Fruit fly (Drosophila melanogaster) whole organism, prepupa: ENCODE results near the gene dpr3.
A peak's percentile ranks its signal among the peaks of the same experiment; 100 is the strongest.

Source experiments
- Blimp-1 ChIP-seq: fragments of 200-800 bp; sonication (Bioruptor generic); optimal IDR thresholded peaks from 3 replicates; lab custom pipeline; 2017; ENCODE audit warnings: missing biosample characterization, missing genetic modification characterization, mild to moderate bottlenecking, moderate library complexity, missing genetic modification reagents
- CG10631 ChIP-seq: fragments of 200-800 bp; sonication (Bioruptor generic); optimal IDR thresholded peaks from 2 replicates; lab custom pipeline; 2016; ENCODE audit warnings: missing biosample characterization, missing genetic modification characterization
- CG10669 ChIP-seq: fragments of 200-800 bp; sonication (Bioruptor generic); optimal IDR thresholded peaks from 3 replicates; lab custom pipeline; 2018; ENCODE audit warnings: missing biosample characterization, mild to moderate bottlenecking, missing genetic modification characterization, moderate library complexity
- CG11294 ChIP-seq: fragments of 200-800 bp; sonication (Bioruptor generic); IDR thresholded peaks from 2 replicates; pipeline ENCODE4 v1.3.6; 2022; ENCODE audit warnings: missing biosample characterization, missing genetic modification characterization
- CG11902 ChIP-seq: fragments of 200-800 bp; sonication (Bioruptor generic); optimal IDR thresholded peaks from 3 replicates; lab custom pipeline; 2016; ENCODE audit warnings: missing biosample characterization, missing genetic modification characterization
- CG15336 ChIP-seq: fragments of 200-800 bp; sonication (Bioruptor generic); IDR thresholded peaks from 2 replicates; pipeline ENCODE4 v1.3.6; 2022; ENCODE audit warnings: missing biosample characterization, missing genetic modification characterization
- CG1621 ChIP-seq: fragments of 200-800 bp; sonication (Bioruptor generic); optimal IDR thresholded peaks from 3 replicates; lab custom pipeline; 2018; ENCODE audit warnings: missing biosample characterization, mild to moderate bottlenecking, missing genetic modification characterization
- CG3032 ChIP-seq: fragments of 200-800 bp; optimal IDR thresholded peaks from 2 replicates; lab custom pipeline; 2019; ENCODE audit warnings: missing biosample characterization, mild to moderate bottlenecking, missing genetic modification characterization, moderate library complexity
- CG31627 ChIP-seq: fragments of 200-800 bp; sonication (Bioruptor generic); optimal IDR thresholded peaks from 3 replicates; lab custom pipeline; 2016; ENCODE audit warnings: missing biosample characterization, missing genetic modification characterization
- CG32006 ChIP-seq: fragments of 200-800 bp; sonication (Bioruptor generic); optimal IDR thresholded peaks from 3 replicates; lab custom pipeline; 2017; ENCODE audit warnings: missing biosample characterization, mild to moderate bottlenecking, missing genetic modification characterization
- CG34406 ChIP-seq: fragments of 200-800 bp; sonication (Bioruptor generic); optimal IDR thresholded peaks from 3 replicates; lab custom pipeline; 2016; ENCODE audit warnings: missing biosample characterization, missing genetic modification characterization
- CG4318 ChIP-seq: fragments of 200-800 bp; sonication (Bioruptor generic); optimal IDR thresholded peaks from 3 replicates; lab custom pipeline; 2017; ENCODE audit warnings: missing biosample characterization, mild to moderate bottlenecking, missing genetic modification characterization
- CG6163 ChIP-seq: fragments of 200-800 bp; sonication (Bioruptor generic); IDR thresholded peaks from 3 replicates; pipeline ENCODE4 v1.3.6; 2022; ENCODE audit warnings: missing biosample characterization, missing genetic modification characterization
- CG6792 ChIP-seq: fragments of 200-800 bp; sonication (Bioruptor generic); optimal IDR thresholded peaks from 3 replicates; lab custom pipeline; 2016; ENCODE audit warnings: missing biosample characterization, missing genetic modification characterization
- CG6854 ChIP-seq: fragments of 200-800 bp; sonication (Bioruptor generic); optimal IDR thresholded peaks from 2 replicates; lab custom pipeline; 2017; ENCODE audit warnings: missing biosample characterization, mild to moderate bottlenecking, missing genetic modification characterization
- CG8119 ChIP-seq: fragments of 200-800 bp; sonication (Bioruptor generic); IDR thresholded peaks from 3 replicates; pipeline ENCODE4 v1.3.6; 2022; ENCODE audit warnings: missing biosample characterization, missing genetic modification characterization
- CG8632 ChIP-seq: fragments of 200-800 bp; sonication (Bioruptor generic); optimal IDR thresholded peaks from 3 replicates; lab custom pipeline; 2016; ENCODE audit warnings: missing biosample characterization, missing genetic modification characterization
- Eip75B ChIP-seq: fragments of 200-800 bp; sonication (Bioruptor generic); optimal IDR thresholded peaks from 3 replicates; lab custom pipeline; 2016; ENCODE audit warnings: missing biosample characterization, missing genetic modification characterization
- Eip78C ChIP-seq: fragments of 200-800 bp; sonication (Bioruptor generic); peaks from one replicate; lab custom pipeline; 2016; ENCODE audit warnings: missing biosample characterization, missing genetic modification characterization
- Eip93F ChIP-seq: fragments of 200-800 bp; sonication (Bioruptor generic); optimal IDR thresholded peaks from 2 replicates; lab custom pipeline; 2016; ENCODE audit warnings: missing biosample characterization, mild to moderate bottlenecking, missing genetic modification characterization
- Ets21C ChIP-seq: fragments of 200-800 bp; sonication (Bioruptor generic); optimal IDR thresholded peaks from 3 replicates; lab custom pipeline; 2016; ENCODE audit warnings: missing biosample characterization, missing genetic modification characterization
- Ets96B ChIP-seq: fragments of 200-800 bp; optimal IDR thresholded peaks from 2 replicates; lab custom pipeline; 2019; ENCODE audit warnings: missing biosample characterization, mild to moderate bottlenecking, missing genetic modification characterization, moderate library complexity
- Gug ChIP-seq: fragments of 200-800 bp; sonication (Bioruptor generic); IDR thresholded peaks from 2 replicates; pipeline ENCODE4 v1.3.6; 2022; ENCODE audit warnings: missing biosample characterization, missing genetic modification characterization
- Hr38 ChIP-seq: sonication (Bioruptor generic); optimal IDR thresholded peaks from 2 replicates; lab custom pipeline; 2016; ENCODE audit warnings: missing biosample characterization, missing genetic modification characterization
- Hr39 ChIP-seq: fragments of 200-800 bp; sonication (Bioruptor generic); optimal IDR thresholded peaks from 2 replicates; lab custom pipeline; 2016; ENCODE audit warnings: missing biosample characterization, missing genetic modification characterization
- Smox ChIP-seq: fragments of 200-800 bp; sonication (Bioruptor generic); optimal IDR thresholded peaks from 3 replicates; lab custom pipeline; 2016; ENCODE audit warnings: missing biosample characterization, missing genetic modification characterization
- Sox102F ChIP-seq: fragments of 200-800 bp; sonication (Bioruptor generic); optimal IDR thresholded peaks from 2 replicates; lab custom pipeline; 2016; ENCODE audit warnings: missing biosample characterization, mild to moderate bottlenecking, missing genetic modification characterization
- Sox14 ChIP-seq: fragments of 200-800 bp; sonication (Bioruptor generic); optimal IDR thresholded peaks from 3 replicates; lab custom pipeline; 2016; ENCODE audit warnings: missing biosample characterization, missing genetic modification characterization
- Sox15 ChIP-seq: fragments of 200-800 bp; sonication (Bioruptor generic); optimal IDR thresholded peaks from 3 replicates; lab custom pipeline; 2016; ENCODE audit warnings: missing biosample characterization, missing genetic modification characterization
- achi ChIP-seq: fragments of 200-800 bp; sonication (Bioruptor generic); optimal IDR thresholded peaks from 3 replicates; lab custom pipeline; 2016; ENCODE audit warnings: missing biosample characterization, missing genetic modification characterization
- acj6 ChIP-seq: fragments of 200-800 bp; sonication (Bioruptor generic); optimal IDR thresholded peaks from 3 replicates; lab custom pipeline; 2016; ENCODE audit warnings: missing biosample characterization, missing genetic modification characterization
- dac ChIP-seq: fragments of 200-800 bp; sonication (Bioruptor generic); optimal IDR thresholded peaks from 2 replicates; lab custom pipeline; 2017; ENCODE audit warnings: missing biosample characterization, mild to moderate bottlenecking, missing genetic modification characterization
- eg ChIP-seq: fragments of 200-800 bp; sonication (Bioruptor generic); IDR thresholded peaks from 3 replicates; pipeline ENCODE4 v1.3.6; 2022; ENCODE audit warnings: missing biosample characterization, missing genetic modification characterization
- esn ChIP-seq: fragments of 200-800 bp; sonication (Bioruptor generic); optimal IDR thresholded peaks from 2 replicates; lab custom pipeline; 2016; ENCODE audit warnings: missing biosample characterization, mild to moderate bottlenecking, missing genetic modification characterization, moderate library complexity
- fd59A ChIP-seq: fragments of 200-800 bp; sonication (Bioruptor generic); optimal IDR thresholded peaks from 2 replicates; lab custom pipeline; 2017; ENCODE audit warnings: missing biosample characterization, mild to moderate bottlenecking, missing genetic modification characterization, missing genetic modification reagents
- lz ChIP-seq: fragments of 200-800 bp; sonication (Bioruptor generic); optimal IDR thresholded peaks from 3 replicates; lab custom pipeline; 2016; ENCODE audit warnings: missing biosample characterization, missing genetic modification characterization
- net ChIP-seq: fragments of 200-800 bp; sonication (Bioruptor generic); optimal IDR thresholded peaks from 3 replicates; lab custom pipeline; 2016; ENCODE audit warnings: missing biosample characterization, missing genetic modification characterization
- salr ChIP-seq, 2 experiments: fragments of 200-800 bp; sonication (Bioruptor generic); optimal IDR thresholded peaks; 3 replicates each; lab custom pipeline; 2016 to 2018; ENCODE audit warnings: missing biosample characterization in 2 of 2, missing genetic modification characterization in 2 of 2, mild to moderate bottlenecking in 1 of 2
- spab ChIP-seq: fragments of 200-800 bp; sonication (Bioruptor generic); optimal IDR thresholded peaks from 2 replicates; lab custom pipeline; 2017; ENCODE audit warnings: missing biosample characterization, mild to moderate bottlenecking, missing genetic modification characterization, missing genetic modification reagents
- topi ChIP-seq: fragments of 200-800 bp; sonication (Bioruptor generic); optimal IDR thresholded peaks from 3 replicates; lab custom pipeline; 2016; ENCODE audit warnings: missing biosample characterization, missing genetic modification characterization
- vri ChIP-seq: fragments of 200-800 bp; sonication (Bioruptor generic); optimal IDR thresholded peaks from 3 replicates; lab custom pipeline; 2016; ENCODE audit warnings: missing biosample characterization, mild to moderate bottlenecking, missing genetic modification characterization

Gene dpr3

dm6 chr2L:2109746-2110145, at the start of gene dpr3:
Gene dpr3 (minus strand): TSS chr2L:2109878.
- TF ChIP-seq Hr38 (GFP tag; lab: Kevin White, UChicago), result no peak
- TF ChIP-seq salr (GFP tag; optimal IDR thresholded peaks at IDR 0.05; lab: Kevin White, UChicago), result no peak
- TF ChIP-seq Smox, result no peak
- no peak for TF ChIP-seq CG15336 (GFP tag; lab: Robert Waterston, UW)
- TF ChIP-seq CG31627 (GFP tag; lab: Kevin White, UChicago), result no peak
- no peak for TF ChIP-seq Eip75B (GFP tag; lab: Kevin White, UChicago)
- TF ChIP-seq CG10669 (GFP tag; lab: Kevin White, UChicago), result no peak
- no peak for TF ChIP-seq Gug (GFP tag; lab: Robert Waterston, UW)
- TF ChIP-seq CG3032 (tag; lab: Kevin White, UChicago), result no peak
- no peak for TF ChIP-seq Sox102F (GFP tag; lab: Kevin White, UChicago)
- no peak for TF ChIP-seq Ets96B (tag; lab: Kevin White, UChicago)
- TF ChIP-seq CG6163, result no peak
- no peak for TF ChIP-seq CG8632 (GFP tag; lab: Kevin White, UChicago)
- no peak for TF ChIP-seq fd59A (GFP tag; lab: Kevin White, UChicago)

dm6 chr2L:2155453-2155852, 45.8 kb upstream of the dpr3 start, which contains the start of gene CG15382:
Gene CG15382 (plus strand): TSS chr2L:2155753.
- TF ChIP-seq spab (GFP tag; lab: Kevin White, UChicago) (no peak), CG6854 (GFP tag; lab: Kevin White, UChicago) (no peak), Ets21C (GFP tag; lab: Kevin White, UChicago) (no peak)

dm6 chr2L:2151544-2152290, 42.0 kb upstream of the dpr3 start, which contains the start of gene AIF:
Gene AIF (plus strand): TSS chr2L:2151754.
- TF ChIP-seq Ets21C (GFP tag; lab: Kevin White, UChicago) (no peak), vri (no peak), CG1621 (tag; lab: Kevin White, UChicago) (peak; percentile 100), esn (GFP tag; lab: Kevin White, UChicago) (peak; percentile 29), CG10631 (GFP tag; lab: Kevin White, UChicago) (no peak), CG8632 (GFP tag; lab: Kevin White, UChicago) (no peak), net (GFP tag; lab: Kevin White, UChicago) (no peak)

- TF ChIP-seq Eip78C (GFP tag; lab: Kevin White, UChicago) (peak; percentile 98), Hr39 (GFP tag; lab: Kevin White, UChicago) (peak; percentile 95), CG8119 (GFP tag; lab: Robert Waterston, UW) (peak; percentile 93), Ets96B (tag; lab: Kevin White, UChicago) (peak; percentile 93), spab (GFP tag; lab: Kevin White, UChicago) (no peak), salr (GFP tag; optimal IDR thresholded peaks at IDR 0.05; lab: Kevin White, UChicago) (peak in 1 of 2 experiments; percentile 85), CG10669 (GFP tag; lab: Kevin White, UChicago) (no peak), Sox15 (GFP tag; lab: Kevin White, UChicago) (peak; percentile 94), Eip93F (GFP tag; lab: Kevin White, UChicago) (peak; percentile 68), CG3032 (tag; lab: Kevin White, UChicago) (peak; percentile 92), topi (GFP tag; lab: Kevin White, UChicago) (no peak), vri (no peak), net (GFP tag; lab: Kevin White, UChicago) (peak; percentile 91), CG6854 (GFP tag; lab: Kevin White, UChicago) (peak; percentile 63), CG15336 (GFP tag; lab: Robert Waterston, UW) (peak; percentile 95), CG10631 (GFP tag; lab: Kevin White, UChicago) (no peak), Blimp-1 (GFP tag; lab: Kevin White, UChicago) (peak; percentile 73), CG6163 (peak; percentile 98), esn (GFP tag; lab: Kevin White, UChicago) (peak; percentile 93), CG6792 (GFP tag; lab: Kevin White, UChicago) (peak; percentile 92), dac (GFP tag; lab: Kevin White, UChicago) (peak; percentile 85), CG11902 (GFP tag; lab: Kevin White, UChicago) (peak; percentile 91), achi (GFP tag; lab: Kevin White, UChicago) (no peak), Gug (GFP tag; lab: Robert Waterston, UW) (peak; percentile 92), fd59A (GFP tag; lab: Kevin White, UChicago) (peak; percentile 86), CG34406 (peak; percentile 91), Sox14 (peak; percentile 95), eg (peak; percentile 97), Hr38 (GFP tag; lab: Kevin White, UChicago) (peak; percentile 62), CG8632 (GFP tag; lab: Kevin White, UChicago) (peak; percentile 91), CG4318 (no peak), lz (peak; percentile 96), CG11294 (peak; percentile 91), CG32006 (peak; percentile 93), CG31627 (GFP tag; lab: Kevin White, UChicago) (peak; percentile 95), acj6 (GFP tag; lab: Kevin White, UChicago) (peak; percentile 91)
These were observed 37.5 kb upstream of the dpr3 start, which contains the start of the genes CG11723 and Tbcd for dm6 chr2L:2147208-2147607. Gene CG11723 (minus strand): TSS chr2L:2147275. Gene Tbcd (plus strand): TSS chr2L:2147518.
